Worm (Caenorhabditis elegans) whole organism, L4/young adult: ENCODE results near the gene Y41E3.8.

Experiments
- W03F9.2 ChIP-seq: fragments of 150-350 bp; optimal IDR thresholded peaks from 2 replicates; lab custom pipeline; 2014; ENCODE audit warnings: missing biosample characterization, missing genetic modification characterization
- dao-5 ChIP-seq: sonication (generic microtip); optimal IDR thresholded peaks from 2 replicates; lab custom pipeline; 2016; ENCODE audit warnings: missing genotype, missing genetic modification characterization, moderate library complexity, missing compliant biosample characterization
- him-1 ChIP-seq: sonication (generic microtip); optimal IDR thresholded peaks from 2 replicates; lab custom pipeline; 2016; ENCODE audit warnings: missing genotype, missing genetic modification reagents, missing genetic modification characterization, missing compliant biosample characterization

- TF ChIP-seq him-1 (no peak), W03F9.2 (peak; percentile 10), dao-5 (tag; lab: Kevin White, UChicago) (no peak)
Measured at ce11 chrIV:15013517-15014085, 15.2 kb downstream of the Y41E3.8 start, which contains the start of gene Y41E3.7.
